Worm (Caenorhabditis elegans) whole organism, late embryonic: Measurements from ENCODE around the gene Y116F11B.14.

ENCODE experiments used
- C38D4.7 ChIP-seq: fragments of 200-800 bp; sonication (Bioruptor generic); optimal IDR thresholded peaks from 2 replicates; lab custom pipeline; 2018; ENCODE audit warnings: mild to moderate bottlenecking, missing genetic modification characterization, moderate library complexity, missing compliant biosample characterization
- K02D7.2 ChIP-seq: sonication (generic microtip); optimal IDR thresholded peaks from 2 replicates; lab custom pipeline; 2017; ENCODE audit warnings: mild to moderate bottlenecking, missing genetic modification characterization, missing compliant biosample characterization
- Y22D7AL.16 ChIP-seq: sonication (generic microtip); optimal IDR thresholded peaks from 2 replicates; lab custom pipeline; 2016; ENCODE audit warnings: missing genetic modification characterization, missing compliant biosample characterization
- ahr-1 ChIP-seq: sonication (generic microtip); optimal IDR thresholded peaks from 2 replicates; lab custom pipeline; 2016; ENCODE audit warnings: missing genetic modification characterization, missing compliant biosample characterization
- ceh-14 ChIP-seq: sonication (generic microtip); optimal IDR thresholded peaks from 2 replicates; lab custom pipeline; 2016; ENCODE audit warnings: missing genotype, missing genetic modification characterization, missing compliant biosample characterization
- ceh-18 ChIP-seq: sonication (generic microtip); optimal IDR thresholded peaks from 2 replicates; lab custom pipeline; 2016; ENCODE audit warnings: missing genetic modification characterization, missing compliant biosample characterization
- ceh-19 ChIP-seq: fragments of 200-800 bp; sonication (Bioruptor generic); optimal IDR thresholded peaks from 2 replicates; lab custom pipeline; 2018; ENCODE audit warnings: mild to moderate bottlenecking, missing genetic modification characterization, missing compliant biosample characterization
- ceh-24 ChIP-seq: sonication (generic microtip); optimal IDR thresholded peaks from 2 replicates; lab custom pipeline; 2016; ENCODE audit warnings: mild to moderate bottlenecking, missing genetic modification characterization, missing compliant biosample characterization
- ceh-30 ChIP-seq: fragments of 150-350 bp; optimal IDR thresholded peaks from 2 replicates; lab custom pipeline; 2014; ENCODE audit warnings: missing biosample characterization, missing genetic modification characterization
- ceh-34 ChIP-seq: sonication (generic microtip); optimal IDR thresholded peaks from 2 replicates; lab custom pipeline; 2016; ENCODE audit warnings: mild to moderate bottlenecking, missing genetic modification characterization, missing compliant biosample characterization
- ceh-45 ChIP-seq: fragments of 200-800 bp; sonication (Bioruptor generic); IDR thresholded peaks from 2 replicates; pipeline ENCODE4 v1.3.6; 2022; ENCODE audit warnings: missing genetic modification reagents, missing genetic modification characterization, missing compliant biosample characterization
- ceh-48 ChIP-seq: sonication (generic microtip); optimal IDR thresholded peaks from 2 replicates; lab custom pipeline; 2016; ENCODE audit warnings: missing genetic modification characterization, inconsistent platforms, missing compliant biosample characterization
- elt-2 ChIP-seq: sonication (generic microtip); optimal IDR thresholded peaks from 2 replicates; lab custom pipeline; 2016; ENCODE audit warnings: missing genetic modification reagents, missing genetic modification characterization, missing compliant biosample characterization
- elt-4 ChIP-seq: sonication (generic microtip); optimal IDR thresholded peaks from 2 replicates; lab custom pipeline; 2016; ENCODE audit warnings: missing genetic modification characterization, missing compliant biosample characterization
- ets-4 ChIP-seq: sonication (generic microtip); optimal IDR thresholded peaks from 2 replicates; lab custom pipeline; 2016; ENCODE audit warnings: missing genetic modification characterization, missing compliant biosample characterization
- fkh-10 ChIP-seq: fragments of 150-350 bp; optimal IDR thresholded peaks from 2 replicates; lab custom pipeline; 2014; ENCODE audit warnings: missing biosample characterization, missing genetic modification reagents, missing genetic modification characterization
- gmeb-2 ChIP-seq: sonication (generic microtip); optimal IDR thresholded peaks from 2 replicates; lab custom pipeline; 2016; ENCODE audit warnings: missing genetic modification characterization, inconsistent platforms, missing compliant biosample characterization
- hlh-15 ChIP-seq: sonication (generic microtip); optimal IDR thresholded peaks from 2 replicates; lab custom pipeline; 2016; ENCODE audit warnings: missing genetic modification characterization, missing compliant biosample characterization
- hlh-30 ChIP-seq: sonication (generic microtip); optimal IDR thresholded peaks from 2 replicates; lab custom pipeline; 2017; ENCODE audit warnings: antibody characterized with exemption, missing genetic modification characterization, missing compliant biosample characterization; ENCODE audit not compliant: insufficient read depth
- lim-6 ChIP-seq: sonication (generic microtip); optimal IDR thresholded peaks from 2 replicates; lab custom pipeline; 2016; ENCODE audit warnings: missing genetic modification characterization, missing compliant biosample characterization
- lin-11 ChIP-seq: fragments of 200-800 bp; sonication (Bioruptor generic); optimal IDR thresholded peaks from 2 replicates; lab custom pipeline; 2018; ENCODE audit warnings: mild to moderate bottlenecking, missing genetic modification characterization, missing compliant biosample characterization
- madf-2 ChIP-seq: sonication (generic microtip); optimal IDR thresholded peaks from 2 replicates; lab custom pipeline; 2017; ENCODE audit warnings: missing genetic modification characterization, missing compliant biosample characterization
- nfya-1 ChIP-seq: sonication (generic microtip); optimal IDR thresholded peaks from 2 replicates; lab custom pipeline; 2017; ENCODE audit warnings: missing genetic modification characterization, mild to moderate bottlenecking, missing compliant biosample characterization, antibody characterized with exemption, moderate library complexity
- nhr-11 ChIP-seq: fragments of 150-350 bp; optimal IDR thresholded peaks from 2 replicates; lab custom pipeline; 2014; ENCODE audit warnings: missing biosample characterization, missing genetic modification characterization
- npax-4 ChIP-seq: sonication (generic microtip); optimal IDR thresholded peaks from 2 replicates; lab custom pipeline; 2016; ENCODE audit warnings: missing genetic modification characterization, missing compliant biosample characterization
- odd-2 ChIP-seq: sonication (generic microtip); optimal IDR thresholded peaks from 2 replicates; lab custom pipeline; 2017; ENCODE audit warnings: antibody characterized with exemption, mild to moderate bottlenecking, missing genetic modification characterization, missing compliant biosample characterization
- pag-3 ChIP-seq: sonication (generic microtip); optimal IDR thresholded peaks from 2 replicates; lab custom pipeline; 2016; ENCODE audit warnings: missing compliant biosample characterization, missing genetic modification characterization, borderline replicate concordance
- pat-9 ChIP-seq: fragments of 200-800 bp; sonication (Bioruptor generic); optimal IDR thresholded peaks from 2 replicates; lab custom pipeline; 2018; ENCODE audit warnings: mild to moderate bottlenecking, missing genetic modification characterization, moderate library complexity, missing compliant biosample characterization
- pax-1 ChIP-seq: fragments of 150-350 bp; optimal IDR thresholded peaks from 2 replicates; lab custom pipeline; 2014; ENCODE audit warnings: missing biosample characterization, missing genetic modification characterization
- pha-2 ChIP-seq: sonication (generic microtip); optimal IDR thresholded peaks from 2 replicates; lab custom pipeline; 2017; ENCODE audit warnings: mild to moderate bottlenecking, missing genetic modification characterization, missing compliant biosample characterization
- pha-4 ChIP-seq: fragments of 150-350 bp; optimal IDR thresholded peaks from 2 replicates; lab custom pipeline; 2018; ENCODE audit warnings: missing biosample characterization, missing genetic modification reagents, missing genetic modification characterization
- ref-2 ChIP-seq: sonication (generic microtip); optimal IDR thresholded peaks from 2 replicates; lab custom pipeline; 2016; ENCODE audit warnings: missing genetic modification characterization, missing compliant biosample characterization
- rnt-1 ChIP-seq: sonication (generic microtip); optimal IDR thresholded peaks from 2 replicates; lab custom pipeline; 2016; ENCODE audit warnings: missing genetic modification characterization, missing compliant biosample characterization
- sox-4 ChIP-seq: sonication (generic microtip); optimal IDR thresholded peaks from 2 replicates; lab custom pipeline; 2017; ENCODE audit warnings: mild to moderate bottlenecking, missing genetic modification characterization, inconsistent platforms, missing compliant biosample characterization
- syd-9 ChIP-seq: sonication (generic microtip); optimal IDR thresholded peaks from 2 replicates; lab custom pipeline; 2016; ENCODE audit warnings: mild to moderate bottlenecking, missing genetic modification characterization, moderate library complexity, missing compliant biosample characterization
- tbx-7 ChIP-seq: sonication (generic microtip); optimal IDR thresholded peaks from 2 replicates; lab custom pipeline; 2016; ENCODE audit warnings: missing genotype, missing genetic modification characterization, missing compliant biosample characterization
- ttx-3 ChIP-seq: sonication (generic microtip); optimal IDR thresholded peaks from 2 replicates; lab custom pipeline; 2016; ENCODE audit warnings: missing genetic modification reagents, missing genetic modification characterization, missing compliant biosample characterization
- unc-55 ChIP-seq: sonication (generic microtip); optimal IDR thresholded peaks from 2 replicates; lab custom pipeline; 2017; ENCODE audit warnings: missing biosample characterization, missing genetic modification reagents, missing genetic modification characterization
- ztf-16 ChIP-seq: sonication (generic microtip); optimal IDR thresholded peaks from 2 replicates; lab custom pipeline; 2017; ENCODE audit warnings: missing genetic modification characterization, missing compliant biosample characterization

Gene Y116F11B.14

ce11 chrV:19899167-19899566 lies at the start of gene Y116F11B.14:
TSS of gene Y116F11B.14 (plus strand) at chrV:19899467.
- TF ChIP-seq pha-4 (tag; lab: Kevin White, UChicago) (no peak), ceh-19 (GFP tag; lab: Kevin White, UChicago) (no peak), madf-2 (no peak), pag-3 (tag; lab: Kevin White, UChicago) (no peak), hlh-15 (tag; lab: Kevin White, UChicago) (no peak), pax-1 (no peak), syd-9 (tag; lab: Kevin White, UChicago) (no peak), odd-2 (no peak)

ce11 chrV:19853610-19854009 lies 45.7 kb upstream of the Y116F11B.14 start:
- TF ChIP-seq pha-2 (tag; lab: Kevin White, UChicago): no peak
- no peak for TF ChIP-seq elt-4 (tag; lab: Kevin White, UChicago)
- TF ChIP-seq pag-3 (tag; lab: Kevin White, UChicago): no peak
- no peak for TF ChIP-seq sox-4 (tag; lab: Kevin White, UChicago)
- no peak for TF ChIP-seq fkh-10 (GFP tag; lab: Kevin White, UChicago)
- TF ChIP-seq hlh-15 (tag; lab: Kevin White, UChicago): no peak
- no peak for TF ChIP-seq ceh-30
- TF ChIP-seq Y22D7AL.16 (tag; lab: Kevin White, UChicago): no peak

ce11 chrV:19856335-19856734 lies 42.9 kb upstream of the Y116F11B.14 start:
- TF ChIP-seq elt-2 (tag; lab: Kevin White, UChicago): no peak
- TF ChIP-seq lim-6 (tag; lab: Kevin White, UChicago): no peak
- no peak for TF ChIP-seq ceh-45 (GFP tag; lab: Robert Waterston, UW)
- TF ChIP-seq ahr-1 (tag; lab: Kevin White, UChicago): no peak
- no peak for TF ChIP-seq pha-2 (tag; lab: Kevin White, UChicago)
- no peak for TF ChIP-seq nhr-11 (tag; lab: Kevin White, UChicago)
- TF ChIP-seq madf-2: no peak
- TF ChIP-seq ceh-48 (tag; lab: Kevin White, UChicago): no peak
- TF ChIP-seq ceh-34 (tag; lab: Kevin White, UChicago): no peak

ce11 chrV:19856933-19857332 lies 42.3 kb upstream of the Y116F11B.14 start:
- TF ChIP-seq ceh-14 (tag; lab: Kevin White, UChicago): no peak
- no peak for TF ChIP-seq lin-11 (tag; lab: Kevin White, UChicago)
- TF ChIP-seq lim-6 (tag; lab: Kevin White, UChicago): no peak
- TF ChIP-seq pat-9 (tag; lab: Kevin White, UChicago): no peak
- no peak for TF ChIP-seq hlh-30
- TF ChIP-seq ttx-3: no peak
- TF ChIP-seq C38D4.7: no peak
- TF ChIP-seq elt-2 (tag; lab: Kevin White, UChicago): no peak
- no peak for TF ChIP-seq madf-2
- TF ChIP-seq ceh-18 (tag; lab: Kevin White, UChicago): no peak
- no peak for TF ChIP-seq gmeb-2 (tag; lab: Kevin White, UChicago)

ce11 chrV:19857334-19857733 lies 41.9 kb upstream of the Y116F11B.14 start, which contains the start of gene Y116F11B.8:
TSS of gene Y116F11B.8 (plus strand) at chrV:19857634.
- TF ChIP-seq rnt-1 (tag; lab: Kevin White, UChicago): no peak
- TF ChIP-seq K02D7.2 (tag; lab: Kevin White, UChicago): no peak
- no peak for TF ChIP-seq elt-2 (tag; lab: Kevin White, UChicago)
- no peak for TF ChIP-seq ets-4
- no peak for TF ChIP-seq pag-3 (tag; lab: Kevin White, UChicago)
- no peak for TF ChIP-seq ttx-3
- TF ChIP-seq C38D4.7: no peak
- no peak for TF ChIP-seq tbx-7 (tag; lab: Kevin White, UChicago)
- TF ChIP-seq hlh-30: no peak
- no peak for TF ChIP-seq nfya-1 (tag; lab: Kevin White, UChicago)
- no peak for TF ChIP-seq lim-6 (tag; lab: Kevin White, UChicago)
- TF ChIP-seq npax-4 (tag; lab: Kevin White, UChicago): no peak
- no peak for TF ChIP-seq ref-2 (tag; lab: Kevin White, UChicago)
- TF ChIP-seq ztf-16 (tag; lab: Kevin White, UChicago): no peak
- TF ChIP-seq ceh-24: no peak
- no peak for TF ChIP-seq sox-4 (tag; lab: Kevin White, UChicago)
- no peak for TF ChIP-seq unc-55
- TF ChIP-seq, all 69 proteins: peak for 0
